Worm (Caenorhabditis elegans) whole organism, L2 larva: Measurements from ENCODE around the gene T01H10.11.

Experiments used
- C34F6.9 ChIP-seq: fragments of 150-350 bp; optimal IDR thresholded peaks from 2 replicates; lab custom pipeline; 2014; ENCODE audit warnings: missing biosample characterization, missing genetic modification characterization
- F13H6.1 ChIP-seq: sonication (generic microtip); optimal IDR thresholded peaks from 2 replicates; lab custom pipeline; 2016; ENCODE audit warnings: missing genetic modification characterization, missing compliant biosample characterization
- R02D3.7 ChIP-seq: fragments of 150-350 bp; optimal IDR thresholded peaks from 2 replicates; lab custom pipeline; 2014; ENCODE audit warnings: missing biosample characterization, missing genetic modification characterization
- Y55F3AM.14 ChIP-seq: fragments of 200-800 bp; sonication (Bioruptor generic); optimal IDR thresholded peaks from 2 replicates; lab custom pipeline; 2018; ENCODE audit warnings: mild to moderate bottlenecking, missing genetic modification characterization, missing compliant biosample characterization
- ZK546.5 ChIP-seq: sonication (generic microtip); optimal IDR thresholded peaks from 2 replicates; lab custom pipeline; 2017; ENCODE audit warnings: missing biosample characterization, missing genetic modification characterization
- aly-2 ChIP-seq: fragments of 150-350 bp; optimal IDR thresholded peaks from 2 replicates; lab custom pipeline; 2014; ENCODE audit warnings: missing biosample characterization, missing genetic modification characterization
- ama-1 ChIP-seq: fragments of 150-350 bp; optimal IDR thresholded peaks from 2 replicates; lab custom pipeline; 2018; ENCODE audit warnings: inconsistent platforms
- blmp-1 ChIP-seq: sonication (generic microtip); optimal IDR thresholded peaks from 2 replicates; lab custom pipeline; 2017; ENCODE audit warnings: missing genetic modification characterization, mild to moderate bottlenecking, missing compliant biosample characterization, antibody characterized with exemption, moderate library complexity; ENCODE audit not compliant: insufficient read depth
- ceh-16 ChIP-seq: fragments of 150-350 bp; optimal IDR thresholded peaks from 2 replicates; lab custom pipeline; 2014; ENCODE audit warnings: missing biosample characterization, missing genetic modification characterization
- ceh-82 ChIP-seq: fragments of 150-350 bp; optimal IDR thresholded peaks from 2 replicates; lab custom pipeline; 2014; ENCODE audit warnings: missing biosample characterization, missing genetic modification characterization
- crh-2 ChIP-seq: sonication (generic microtip); optimal IDR thresholded peaks from 2 replicates; lab custom pipeline; 2017; ENCODE audit warnings: missing biosample characterization, missing genetic modification characterization
- dmd-4 ChIP-seq: sonication (generic microtip); optimal IDR thresholded peaks from 2 replicates; lab custom pipeline; 2017; ENCODE audit warnings: missing biosample characterization, missing genetic modification characterization
- egl-27 ChIP-seq: sonication (generic microtip); optimal IDR thresholded peaks from 3 replicates; lab custom pipeline; 2017; ENCODE audit warnings: missing biosample characterization, missing genetic modification reagents, missing genetic modification characterization
- elt-1 ChIP-seq: fragments of 150-350 bp; optimal IDR thresholded peaks from 2 replicates; lab custom pipeline; 2014; ENCODE audit warnings: missing biosample characterization, missing genetic modification characterization
- elt-3 ChIP-seq: sonication (generic microtip); optimal IDR thresholded peaks from 2 replicates; lab custom pipeline; 2017; ENCODE audit warnings: missing biosample characterization, missing genetic modification characterization
- lin-11 ChIP-seq: fragments of 150-350 bp; sonication (generic microtip); optimal IDR thresholded peaks from 2 replicates; lab custom pipeline; 2014; ENCODE audit warnings: missing biosample characterization, missing genetic modification characterization, inconsistent platforms, mixed read lengths
- lin-13 ChIP-seq: fragments of 150-350 bp; optimal IDR thresholded peaks from 2 replicates; lab custom pipeline; 2014; ENCODE audit warnings: missing biosample characterization, missing genetic modification reagents, missing genetic modification characterization
- lin-39 ChIP-seq: fragments of 150-350 bp; optimal IDR thresholded peaks from 2 replicates; lab custom pipeline; 2014; ENCODE audit warnings: missing biosample characterization, missing genetic modification reagents, missing genetic modification characterization
- lsy-2 ChIP-seq, 2 experiments: fragments of 150-350 bp in 1 of 2; sonication (generic microtip) in 1 of 2; optimal IDR thresholded peaks; 2 replicates each; lab custom pipeline; 2014 to 2017; ENCODE audit warnings: missing biosample characterization in 2 of 2, missing genetic modification characterization in 2 of 2
- mab-5 ChIP-seq: fragments of 150-350 bp; optimal IDR thresholded peaks from 2 replicates; lab custom pipeline; 2014; ENCODE audit warnings: missing biosample characterization, missing genetic modification characterization
- mbf-1 ChIP-seq: sonication (generic microtip); optimal IDR thresholded peaks from 2 replicates; lab custom pipeline; 2017; ENCODE audit warnings: missing biosample characterization, missing genetic modification characterization
- mdl-1 ChIP-seq, 2 experiments: fragments of 150-350 bp in 1 of 2; sonication (generic microtip) in 1 of 2; optimal IDR thresholded peaks; 2 replicates each; lab custom pipeline; 2017; ENCODE audit warnings: missing biosample characterization in 2 of 2, missing genetic modification characterization in 2 of 2
- nhr-10 ChIP-seq: sonication (generic microtip); optimal IDR thresholded peaks from 2 replicates; lab custom pipeline; 2017; ENCODE audit warnings: missing biosample characterization, missing genetic modification characterization
- nhr-11 ChIP-seq: fragments of 150-350 bp; optimal IDR thresholded peaks from 2 replicates; lab custom pipeline; 2014; ENCODE audit warnings: missing biosample characterization, missing genetic modification characterization
- nhr-12 ChIP-seq: fragments of 150-350 bp; optimal IDR thresholded peaks from 2 replicates; lab custom pipeline; 2014; ENCODE audit warnings: missing biosample characterization, missing genetic modification characterization
- nhr-129 ChIP-seq: fragments of 150-350 bp; optimal IDR thresholded peaks from 2 replicates; lab custom pipeline; 2014; ENCODE audit warnings: missing biosample characterization, missing genetic modification characterization
- nhr-21 ChIP-seq: fragments of 150-350 bp; optimal IDR thresholded peaks from 2 replicates; lab custom pipeline; 2014; ENCODE audit warnings: missing biosample characterization, missing genetic modification characterization
- nhr-23 ChIP-seq: fragments of 150-350 bp; optimal IDR thresholded peaks from 2 replicates; lab custom pipeline; 2014; ENCODE audit warnings: missing biosample characterization, missing genetic modification reagents, missing genetic modification characterization
- nhr-25 ChIP-seq: fragments of 150-350 bp; sonication (generic microtip); optimal IDR thresholded peaks from 3 replicates; lab custom pipeline; 2014; ENCODE audit warnings: missing biosample characterization, missing genetic modification characterization
- nhr-77 ChIP-seq: fragments of 150-350 bp; optimal IDR thresholded peaks from 2 replicates; lab custom pipeline; 2014; ENCODE audit warnings: missing biosample characterization, missing genetic modification characterization
- peb-1 ChIP-seq: fragments of 150-350 bp; optimal IDR thresholded peaks from 2 replicates; lab custom pipeline; 2014; ENCODE audit warnings: missing biosample characterization, missing genetic modification characterization
- sem-4 ChIP-seq: fragments of 150-350 bp; optimal IDR thresholded peaks from 2 replicates; lab custom pipeline; 2014; ENCODE audit warnings: missing biosample characterization, missing genetic modification reagents, missing genetic modification characterization
- snpc-4 ChIP-seq: fragments of 150-350 bp; optimal IDR thresholded peaks from 2 replicates; lab custom pipeline; 2014; ENCODE audit warnings: missing biosample characterization, missing genetic modification characterization
- unc-39 ChIP-seq: fragments of 150-350 bp; optimal IDR thresholded peaks from 2 replicates; lab custom pipeline; 2014; ENCODE audit warnings: missing biosample characterization, missing genetic modification characterization
- unc-55 ChIP-seq: fragments of 150-350 bp; sonication (generic microtip); optimal IDR thresholded peaks from 3 replicates; lab custom pipeline; 2014; ENCODE audit warnings: missing biosample characterization, missing genetic modification reagents, missing genetic modification characterization
- unc-62 ChIP-seq: fragments of 150-350 bp; optimal IDR thresholded peaks from 2 replicates; lab custom pipeline; 2014; ENCODE audit warnings: missing biosample characterization, missing genetic modification reagents, missing genetic modification characterization
- zag-1 ChIP-seq: fragments of 150-350 bp; optimal IDR thresholded peaks from 2 replicates; lab custom pipeline; 2014; ENCODE audit warnings: missing biosample characterization, missing genetic modification characterization
- ztf-1 ChIP-seq: fragments of 200-800 bp; sonication (Bioruptor generic); conservative IDR thresholded peaks from 2 replicates; pipeline ENCODE4 v1.3.6; 2022; ENCODE audit warnings: missing genetic modification characterization, missing compliant biosample characterization
- ztf-11 ChIP-seq: sonication (generic microtip); optimal IDR thresholded peaks from 2 replicates; lab custom pipeline; 2017; ENCODE audit warnings: missing biosample characterization, missing genetic modification characterization

The T01H10.11 gene

DNA sequence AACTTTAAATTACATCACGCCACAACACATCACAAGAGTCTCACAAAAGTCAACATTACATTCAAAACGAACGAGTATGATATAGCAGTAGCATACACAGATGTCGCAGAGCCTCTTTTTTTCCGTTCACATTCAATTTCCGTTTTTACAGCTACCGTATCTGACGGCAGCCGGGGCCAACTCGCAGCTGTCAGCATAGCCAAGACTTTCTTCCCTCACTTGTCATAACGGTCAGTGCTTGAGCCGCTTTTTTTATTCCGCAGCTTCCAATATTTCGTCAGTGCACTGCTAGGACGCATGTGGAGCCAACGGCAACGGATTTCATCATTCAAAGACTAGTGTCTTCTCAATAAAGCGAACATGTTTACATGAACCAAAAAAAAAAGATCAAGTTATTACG lies 29.3 kb upstream of the T01H10.11 start:
- TF ChIP-seq ceh-16 (no peak), unc-55 (peak; percentile 21)
- TF ChIP-seq, all 48 proteins: peak for 1

ce11 chrX:12095200-12095599 lies 28.1 kb upstream of the T01H10.11 start:
- no peak for TF ChIP-seq nhr-11
- no peak for TF ChIP-seq mbf-1
- TF ChIP-seq unc-55, result no peak
- no peak for TF ChIP-seq F13H6.1 (tag; lab: Kevin White, UChicago)
- no peak for TF ChIP-seq mab-5 (tag; lab: Kevin White, UChicago)
- no peak for TF ChIP-seq R02D3.7
- no peak for TF ChIP-seq zag-1 (tag; lab: Kevin White, UChicago)
- TF ChIP-seq lsy-2 (tag; optimal IDR thresholded peaks at IDR 0.05; lab: Kevin White, UChicago), result no peak
- TF ChIP-seq snpc-4 (tag; lab: Kevin White, UChicago), result no peak
- TF ChIP-seq nhr-12 (tag; lab: Kevin White, UChicago), result no peak
- no peak for TF ChIP-seq blmp-1 (tag; lab: Kevin White, UChicago)
- no peak for TF ChIP-seq ceh-16
- no peak for TF ChIP-seq mdl-1 (tag; optimal IDR thresholded peaks at IDR 0.05; lab: Kevin White, UChicago)
- no peak for TF ChIP-seq C34F6.9 (tag; lab: Kevin White, UChicago)
- TF ChIP-seq Y55F3AM.14 (GFP tag; lab: Kevin White, UChicago), result no peak
- TF ChIP-seq, all 48 proteins: peak for 0

ce11 chrX:12097995-12098394 lies 25.3 kb upstream of the T01H10.11 start:
- TF ChIP-seq R02D3.7 (no peak), zag-1 (tag; lab: Kevin White, UChicago) (no peak), blmp-1 (tag; lab: Kevin White, UChicago) (no peak), ceh-82 (tag; lab: Kevin White, UChicago) (no peak), nhr-21 (tag; lab: Kevin White, UChicago) (no peak), ztf-1 (GFP tag; lab: Robert Waterston, UW) (no peak), mdl-1 (tag; optimal IDR thresholded peaks at IDR 0.05; lab: Kevin White, UChicago) (no peak), lin-13 (GFP tag; lab: Kevin White, UChicago) (no peak), lin-39 (tag; lab: Kevin White, UChicago) (no peak), unc-62 (no peak), nhr-11 (no peak), nhr-129 (tag; lab: Kevin White, UChicago) (no peak), ZK546.5 (tag; lab: Kevin White, UChicago) (no peak), aly-2 (no peak)
- TF ChIP-seq, all 48 proteins: peak for 0

DNA sequence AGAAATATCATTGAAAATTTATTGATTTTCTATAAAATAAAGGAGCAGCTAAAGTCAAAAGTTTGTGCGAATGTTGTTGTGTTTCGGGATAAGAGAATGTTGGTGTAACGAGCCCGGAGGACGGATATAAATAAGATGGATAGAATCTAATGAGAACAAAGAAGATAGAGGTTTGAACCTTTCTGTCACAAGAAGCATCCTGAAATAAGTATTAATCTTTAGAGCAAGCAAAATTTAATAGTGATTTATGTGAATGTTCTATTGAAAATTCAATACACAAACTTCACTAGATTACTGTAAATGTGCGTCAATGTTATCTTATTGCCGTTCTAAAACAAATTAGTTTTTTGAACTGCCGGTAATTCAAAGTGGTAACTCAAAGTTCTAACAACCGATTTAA lies 19.5 kb upstream of the T01H10.11 start, which contains the start of gene W03G11.3:
W03G11.3 (minus strand) TSS at position 101 of the 400 bp plus-strand sequence.
- TF ChIP-seq nhr-10 (tag; lab: Kevin White, UChicago) (no peak), elt-1 (tag; lab: Kevin White, UChicago) (no peak), nhr-23 (tag; lab: Kevin White, UChicago) (no peak), crh-2 (tag; lab: Kevin White, UChicago) (no peak), unc-39 (tag; lab: Kevin White, UChicago) (no peak), ceh-16 (no peak), dmd-4 (no peak), peb-1 (no peak), unc-62 (no peak), nhr-129 (tag; lab: Kevin White, UChicago) (no peak), elt-3 (no peak)

DNA sequence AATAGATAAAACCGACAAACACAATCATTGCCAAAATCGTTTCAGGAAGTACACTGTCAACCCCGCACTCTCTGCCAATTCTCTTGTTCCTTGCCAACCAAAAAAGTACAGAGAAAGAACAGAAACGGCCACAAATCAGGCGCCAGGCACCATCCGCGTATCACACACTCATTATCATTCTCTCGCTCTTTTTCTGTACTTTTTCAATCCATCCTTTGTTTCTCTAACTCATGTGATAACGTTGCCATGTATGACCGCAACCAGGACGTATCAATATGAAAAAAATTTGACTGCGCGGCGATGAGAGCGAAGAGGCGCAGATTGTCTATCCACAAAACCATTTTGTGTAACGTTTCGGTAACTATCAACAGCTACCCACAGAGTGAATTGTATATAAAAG lies 18.6 kb upstream of the T01H10.11 start, which contains the start of gene col-181:
col-181 (plus strand) TSS at position 301 of the 400 bp plus-strand sequence.
- TF ChIP-seq ama-1 (lab: Kevin White, UChicago) (no peak), lin-13 (GFP tag; lab: Kevin White, UChicago) (no peak), ztf-1 (GFP tag; lab: Robert Waterston, UW) (no peak), ztf-11 (tag; lab: Kevin White, UChicago) (no peak), snpc-4 (tag; lab: Kevin White, UChicago) (no peak), dmd-4 (no peak), nhr-77 (tag; lab: Kevin White, UChicago) (no peak), ceh-82 (tag; lab: Kevin White, UChicago) (no peak), nhr-12 (tag; lab: Kevin White, UChicago) (no peak), nhr-129 (tag; lab: Kevin White, UChicago) (no peak), egl-27 (no peak), sem-4 (no peak), F13H6.1 (tag; lab: Kevin White, UChicago) (no peak), nhr-25 (no peak), lsy-2 (tag; optimal IDR thresholded peaks at IDR 0.05; lab: Kevin White, UChicago) (no peak), unc-39 (tag; lab: Kevin White, UChicago) (no peak), lin-11 (tag; lab: Kevin White, UChicago) (no peak)
